Worm (Caenorhabditis elegans) whole organism, L3 larva: ENCODE results near the gene T14G8.4.

ENCODE experiments used
- ama-1 ChIP-seq: fragments of 150-350 bp; optimal IDR thresholded peaks from 2 replicates; lab custom pipeline; 2018
- elt-3 ChIP-seq, 3 experiments: fragments of 150-350 bp in 1 of 3; sonication (generic microtip) in 2 of 3; optimal IDR thresholded peaks; 2 replicates in 2 of 3; 4 replicates in 1 of 3; lab custom pipeline; 2014 to 2017; ENCODE audit warnings: missing biosample characterization in 3 of 3, missing genetic modification characterization in 3 of 3
- fos-1 ChIP-seq: fragments of 150-350 bp; optimal IDR thresholded peaks from 2 replicates; lab custom pipeline; 2014; ENCODE audit warnings: missing biosample characterization, missing genetic modification characterization
- lin-39 ChIP-seq: fragments of 150-350 bp; optimal IDR thresholded peaks from 2 replicates; lab custom pipeline; 2018; ENCODE audit warnings: missing biosample characterization, missing genetic modification reagents, missing genetic modification characterization
- lsy-12 ChIP-seq: sonication (generic microtip); optimal IDR thresholded peaks from 2 replicates; lab custom pipeline; 2016; ENCODE audit warnings: mild to moderate bottlenecking, missing genetic modification characterization, missing compliant biosample characterization
- nhr-11 ChIP-seq: fragments of 150-350 bp; optimal IDR thresholded peaks from 2 replicates; lab custom pipeline; 2014; ENCODE audit warnings: missing biosample characterization, missing genetic modification characterization
- nhr-76 ChIP-seq: fragments of 150-350 bp; sonication (generic microtip); optimal IDR thresholded peaks from 5 replicates; lab custom pipeline; 2014; ENCODE audit warnings: missing biosample characterization, missing genetic modification characterization
- pha-4 ChIP-seq: fragments of 150-350 bp; optimal IDR thresholded peaks from 2 replicates; lab custom pipeline; 2014; ENCODE audit warnings: missing biosample characterization, missing genetic modification reagents, missing genetic modification characterization
- sea-2 ChIP-seq: fragments of 150-350 bp; sonication (generic microtip); optimal IDR thresholded peaks from 4 replicates; lab custom pipeline; 2014; ENCODE audit warnings: missing biosample characterization, missing genetic modification reagents, missing genetic modification characterization
- skn-1 ChIP-seq: fragments of 150-350 bp; optimal IDR thresholded peaks from 2 replicates; lab custom pipeline; 2014; ENCODE audit warnings: missing biosample characterization, missing genetic modification characterization
- snpc-4 ChIP-seq: fragments of 150-350 bp; optimal IDR thresholded peaks from 2 replicates; lab custom pipeline; 2014; ENCODE audit warnings: missing biosample characterization, missing genetic modification characterization
- unc-62 ChIP-seq: fragments of 150-350 bp; sonication (generic microtip); optimal IDR thresholded peaks from 4 replicates; lab custom pipeline; 2014; ENCODE audit warnings: missing biosample characterization, missing genetic modification reagents, missing genetic modification characterization
- ztf-11 ChIP-seq: fragments of 150-350 bp; optimal IDR thresholded peaks from 2 replicates; lab custom pipeline; 2014; ENCODE audit warnings: missing biosample characterization, missing genetic modification characterization
- ztf-4 ChIP-seq: fragments of 150-350 bp; optimal IDR thresholded peaks from 2 replicates; lab custom pipeline; 2014; ENCODE audit warnings: missing biosample characterization, missing genetic modification characterization

DNA sequence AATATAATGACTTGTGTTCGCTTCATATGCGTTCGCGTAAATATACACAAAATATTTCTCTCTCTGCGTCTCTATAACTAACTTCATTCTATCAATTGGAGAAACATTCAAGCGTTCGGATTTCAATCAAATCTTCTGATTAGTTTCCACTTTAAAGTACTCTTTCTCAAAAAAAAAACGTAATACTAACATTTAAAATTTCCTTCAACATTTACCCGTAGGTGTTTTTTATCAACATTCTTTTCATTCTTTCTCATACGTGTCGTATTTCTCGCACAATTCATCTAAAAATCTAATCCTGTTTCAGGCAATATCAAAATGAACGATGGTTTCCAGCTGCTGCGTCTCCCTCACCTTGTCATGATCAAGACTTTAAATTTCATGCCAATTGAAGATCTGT is 6.0 kb downstream of the T14G8.4 start, which contains the start of gene T14G8.2:
- no peak for TF ChIP-seq fos-1 (tag; lab: Kevin White, UChicago)
- no peak for TF ChIP-seq pha-4 (tag; lab: Kevin White, UChicago)
- no peak for TF ChIP-seq nhr-11 (tag; lab: Kevin White, UChicago)
- TF ChIP-seq elt-3 (tag; optimal IDR thresholded peaks at IDR 0.05; lab: Kevin White, UChicago) = no peak
- no peak for TF ChIP-seq snpc-4 (tag; lab: Kevin White, UChicago)
- TF ChIP-seq unc-62 = no peak
- no peak for TF ChIP-seq ama-1 (lab: Kevin White, UChicago)
- TF ChIP-seq lin-39 (tag; lab: Kevin White, UChicago) = no peak
- no peak for TF ChIP-seq lsy-12 (tag; lab: Kevin White, UChicago)
- TF ChIP-seq sea-2 = no peak
- no peak for TF ChIP-seq nhr-76 (tag; lab: Kevin White, UChicago)
- no peak for TF ChIP-seq ztf-4 (tag; lab: Kevin White, UChicago)
- TF ChIP-seq ztf-11 (tag; lab: Kevin White, UChicago) = no peak
- TF ChIP-seq skn-1 (tag; lab: Kevin White, UChicago) = no peak
